Fruit fly (Drosophila melanogaster) whole organism, embryonic: ENCODE data around the gene bark.

Experiments
- Antp ChIP-seq: fragments of 200-800 bp; sonication (Bioruptor generic); optimal IDR thresholded peaks from 3 replicates; lab custom pipeline; 2016; ENCODE audit warnings: missing biosample characterization, missing genetic modification characterization
- Atf3 ChIP-seq: fragments of 200-800 bp; sonication (Bioruptor generic); optimal IDR thresholded peaks from 3 replicates; lab custom pipeline; 2016; ENCODE audit warnings: missing biosample characterization, missing genetic modification characterization
- B-H2 ChIP-seq: fragments of 200-800 bp; sonication (Bioruptor generic); optimal IDR thresholded peaks from 2 replicates; lab custom pipeline; 2018; ENCODE audit warnings: missing biosample characterization, mild to moderate bottlenecking, missing genetic modification characterization
- CG10274 ChIP-seq: fragments of 200-800 bp; sonication (Bioruptor generic); optimal IDR thresholded peaks from 3 replicates; lab custom pipeline; 2017; ENCODE audit warnings: missing biosample characterization, mild to moderate bottlenecking, missing genetic modification characterization
- CG10543 ChIP-seq: fragments of 200-800 bp; sonication (Bioruptor generic); optimal IDR thresholded peaks from 3 replicates; lab custom pipeline; 2017; ENCODE audit warnings: missing biosample characterization, mild to moderate bottlenecking, missing genetic modification characterization, moderate library complexity
- CG10654 ChIP-seq: fragments of 200-800 bp; sonication (Bioruptor generic); optimal IDR thresholded peaks from 2 replicates; lab custom pipeline; 2016; ENCODE audit warnings: missing biosample characterization, missing genetic modification characterization
- CG11398 ChIP-seq: fragments of 200-800 bp; sonication (Bioruptor generic); optimal IDR thresholded peaks from 2 replicates; lab custom pipeline; 2016; ENCODE audit warnings: missing biosample characterization, missing genetic modification characterization
- CG11504 ChIP-seq: fragments of 200-800 bp; sonication (Bioruptor generic); optimal IDR thresholded peaks from 3 replicates; lab custom pipeline; 2019; ENCODE audit warnings: missing biosample characterization, mild to moderate bottlenecking, missing genetic modification characterization, moderate library complexity
- CG11696 ChIP-seq: fragments of 200-800 bp; sonication (Bioruptor generic); IDR thresholded peaks from 2 replicates; pipeline ENCODE4 v1.3.6; 2022; ENCODE audit warnings: missing biosample characterization, missing genetic modification characterization
- CG12236 ChIP-seq: fragments of 200-800 bp; sonication (Bioruptor generic); optimal IDR thresholded peaks from 2 replicates; lab custom pipeline; 2016; ENCODE audit warnings: missing biosample characterization, missing genetic modification characterization
- CG12299 ChIP-seq: fragments of 200-800 bp; sonication (Bioruptor generic); optimal IDR thresholded peaks from 2 replicates; lab custom pipeline; 2018; ENCODE audit warnings: missing biosample characterization, mild to moderate bottlenecking, missing genetic modification characterization
- CG12769 ChIP-seq: fragments of 200-800 bp; sonication (Bioruptor generic); optimal IDR thresholded peaks from 2 replicates; lab custom pipeline; 2019; ENCODE audit warnings: missing biosample characterization, mild to moderate bottlenecking, missing genetic modification characterization, moderate library complexity
- CG14014 ChIP-seq: fragments of 200-800 bp; sonication (Bioruptor generic); IDR thresholded peaks from 2 replicates; pipeline ENCODE4 v1.3.6; 2022; ENCODE audit warnings: missing biosample characterization, missing genetic modification characterization
- CG14710 ChIP-seq: fragments of 200-800 bp; sonication (Bioruptor generic); optimal IDR thresholded peaks from 3 replicates; lab custom pipeline; 2019; ENCODE audit warnings: missing biosample characterization, mild to moderate bottlenecking, missing genetic modification characterization, moderate library complexity
- CG1792 ChIP-seq: fragments of 200-800 bp; sonication (Bioruptor generic); optimal IDR thresholded peaks from 2 replicates; lab custom pipeline; 2016; ENCODE audit warnings: missing biosample characterization, missing genetic modification characterization
- CG18599 ChIP-seq: fragments of 200-800 bp; sonication (Bioruptor generic); optimal IDR thresholded peaks from 3 replicates; lab custom pipeline; 2017; ENCODE audit warnings: missing biosample characterization, missing genetic modification characterization, mild to moderate bottlenecking, moderate library complexity, missing genetic modification reagents
- CG2889 ChIP-seq: fragments of 200-800 bp; sonication (Bioruptor generic); IDR thresholded peaks from 3 replicates; pipeline ENCODE4 v1.3.6; 2022; ENCODE audit warnings: missing biosample characterization, missing genetic modification characterization
- CG30403 ChIP-seq: fragments of 200-800 bp; sonication (Bioruptor generic); optimal IDR thresholded peaks from 3 replicates; lab custom pipeline; 2016; ENCODE audit warnings: missing biosample characterization, missing genetic modification characterization
- CG31388 ChIP-seq: fragments of 200-800 bp; sonication (Bioruptor generic); optimal IDR thresholded peaks from 2 replicates; lab custom pipeline; 2016; ENCODE audit warnings: missing biosample characterization, missing genetic modification characterization
- CG32532 ChIP-seq: fragments of 200-800 bp; sonication (Bioruptor generic); IDR thresholded peaks from 2 replicates; pipeline ENCODE4 v1.3.6; 2022; ENCODE audit warnings: missing biosample characterization, missing genetic modification characterization
- CG4282 ChIP-seq: fragments of 200-800 bp; sonication (Bioruptor generic); optimal IDR thresholded peaks from 2 replicates; lab custom pipeline; 2016; ENCODE audit warnings: missing biosample characterization, missing genetic modification characterization
- CG9437 ChIP-seq: fragments of 200-800 bp; sonication (Bioruptor generic); optimal IDR thresholded peaks from 2 replicates; lab custom pipeline; 2018; ENCODE audit warnings: missing biosample characterization, mild to moderate bottlenecking, missing genetic modification characterization
- D19A ChIP-seq: fragments of 200-800 bp; optimal IDR thresholded peaks from 3 replicates; lab custom pipeline; 2019; ENCODE audit warnings: missing biosample characterization, mild to moderate bottlenecking, missing genetic modification characterization, moderate library complexity
- D19B ChIP-seq: fragments of 200-800 bp; sonication (Bioruptor generic); optimal IDR thresholded peaks from 2 replicates; lab custom pipeline; 2017; ENCODE audit warnings: missing biosample characterization, mild to moderate bottlenecking, missing genetic modification characterization
- Dbx ChIP-seq: fragments of 200-800 bp; sonication (Bioruptor generic); IDR thresholded peaks from 3 replicates; pipeline ENCODE4 v1.3.6; 2022; ENCODE audit warnings: missing biosample characterization, missing genetic modification characterization
- Hmx ChIP-seq: fragments of 200-800 bp; sonication (Bioruptor generic); optimal IDR thresholded peaks from 2 replicates; lab custom pipeline; 2016; ENCODE audit warnings: missing biosample characterization, missing genetic modification characterization
- Hr51 ChIP-seq, 2 experiments: fragments of 200-800 bp; sonication (Bioruptor generic); optimal IDR thresholded peaks; 2 replicates in 1 of 2; 3 replicates in 1 of 2; lab custom pipeline; 2016 to 2018; ENCODE audit warnings: missing biosample characterization in 2 of 2, missing genetic modification characterization in 2 of 2, mild to moderate bottlenecking in 1 of 2, moderate library complexity in 1 of 2
- Jarid2 ChIP-seq: fragments of 200-800 bp; sonication (Bioruptor generic); optimal IDR thresholded peaks from 3 replicates; lab custom pipeline; 2017; ENCODE audit warnings: mild to moderate bottlenecking, missing biosample characterization, missing genetic modification reagents, missing genetic modification characterization
- Max ChIP-seq: fragments of 200-800 bp; sonication (Bioruptor generic); optimal IDR thresholded peaks from 2 replicates; lab custom pipeline; 2016; ENCODE audit warnings: missing biosample characterization, mild to moderate bottlenecking, missing genetic modification characterization
- NFAT ChIP-seq: fragments of 200-800 bp; sonication (Bioruptor generic); IDR thresholded peaks from 2 replicates; pipeline ENCODE4 v1.3.6; 2022; ENCODE audit warnings: missing biosample characterization, missing genetic modification characterization
- NK7.1 ChIP-seq: fragments of 200-800 bp; sonication (Bioruptor generic); optimal IDR thresholded peaks from 3 replicates; lab custom pipeline; 2016; ENCODE audit warnings: missing biosample characterization, missing genetic modification characterization
- Sry-β ChIP-seq: fragments of 200-800 bp; sonication (Bioruptor generic); optimal IDR thresholded peaks from 2 replicates; lab custom pipeline; 2018; ENCODE audit warnings: missing biosample characterization, mild to moderate bottlenecking, missing genetic modification characterization, moderate library complexity
- Ssrp ChIP-seq: fragments of 200-800 bp; sonication (Bioruptor generic); optimal IDR thresholded peaks from 2 replicates; lab custom pipeline; 2018; ENCODE audit warnings: missing biosample characterization, mild to moderate bottlenecking, missing genetic modification characterization, moderate library complexity
- aop ChIP-seq: fragments of 200-800 bp; sonication (Bioruptor generic); IDR thresholded peaks from 2 replicates; pipeline ENCODE4 v1.3.6; 2022; ENCODE audit warnings: missing biosample characterization, missing genetic modification characterization
- ara ChIP-seq: fragments of 200-800 bp; sonication (Bioruptor generic); IDR thresholded peaks from 2 replicates; pipeline ENCODE4 v1.3.6; 2022; ENCODE audit warnings: missing biosample characterization, missing genetic modification characterization
- bab2 ChIP-seq: fragments of 200-800 bp; sonication (Bioruptor generic); optimal IDR thresholded peaks from 2 replicates; lab custom pipeline; 2016; ENCODE audit warnings: missing biosample characterization, missing genetic modification characterization
- chn ChIP-seq: fragments of 200-800 bp; sonication (Bioruptor generic); optimal IDR thresholded peaks from 2 replicates; lab custom pipeline; 2016; ENCODE audit warnings: missing biosample characterization, missing genetic modification characterization
- crol ChIP-seq: fragments of 200-800 bp; sonication (Bioruptor generic); IDR thresholded peaks from 2 replicates; pipeline ENCODE4 v1.3.6; 2022; ENCODE audit warnings: missing biosample characterization, missing genetic modification characterization
- ftz-f1 ChIP-seq: fragments of 200-800 bp; sonication (Bioruptor generic); optimal IDR thresholded peaks from 2 replicates; lab custom pipeline; 2016; ENCODE audit warnings: missing biosample characterization, missing genetic modification characterization
- fu2 ChIP-seq: fragments of 200-800 bp; sonication (Bioruptor generic); optimal IDR thresholded peaks from 2 replicates; lab custom pipeline; 2016; ENCODE audit warnings: missing biosample characterization, missing genetic modification characterization
- ham ChIP-seq: fragments of 200-800 bp; sonication (Bioruptor generic); IDR thresholded peaks from 2 replicates; pipeline ENCODE4 v1.3.6; 2022; ENCODE audit warnings: missing biosample characterization, missing genetic modification characterization
- knrl ChIP-seq: fragments of 200-800 bp; sonication (Bioruptor generic); IDR thresholded peaks from 3 replicates; pipeline ENCODE4 v1.3.6; 2022; ENCODE audit warnings: missing biosample characterization, missing genetic modification characterization; ENCODE audit not compliant: partially characterized antibody
- mam ChIP-seq: fragments of 200-800 bp; sonication (Bioruptor generic); optimal IDR thresholded peaks from 3 replicates; lab custom pipeline; 2016; ENCODE audit warnings: missing biosample characterization, missing genetic modification characterization
- nerfin-2 ChIP-seq: fragments of 200-800 bp; sonication (Bioruptor generic); IDR thresholded peaks from 2 replicates; pipeline ENCODE4 v1.3.6; 2022; ENCODE audit warnings: missing biosample characterization, missing genetic modification characterization; ENCODE audit not compliant: partially characterized antibody
- nmo ChIP-seq: fragments of 200-800 bp; sonication (Bioruptor generic); optimal IDR thresholded peaks from 2 replicates; lab custom pipeline; 2018; ENCODE audit warnings: missing biosample characterization, mild to moderate bottlenecking, missing genetic modification characterization, moderate library complexity
- psq ChIP-seq: fragments of 200-800 bp; sonication (Bioruptor generic); optimal IDR thresholded peaks from 2 replicates; lab custom pipeline; 2017; ENCODE audit warnings: missing biosample characterization, missing genetic modification characterization
- sens-2 ChIP-seq: fragments of 200-800 bp; sonication (Bioruptor generic); IDR thresholded peaks from 2 replicates; pipeline ENCODE4 v1.3.6; 2022; ENCODE audit warnings: missing biosample characterization, missing genetic modification characterization
- slp2 ChIP-seq: fragments of 200-800 bp; sonication (Bioruptor generic); optimal IDR thresholded peaks from 2 replicates; lab custom pipeline; 2016; ENCODE audit warnings: missing biosample characterization, missing genetic modification characterization
- tna ChIP-seq: fragments of 200-800 bp; sonication (Bioruptor generic); IDR thresholded peaks from 2 replicates; pipeline ENCODE4 v1.3.6; 2022; ENCODE audit warnings: missing biosample characterization, missing genetic modification characterization; ENCODE audit not compliant: partially characterized antibody
- trh ChIP-seq: fragments of 200-800 bp; sonication (Bioruptor generic); optimal IDR thresholded peaks from 2 replicates; lab custom pipeline; 2016; ENCODE audit warnings: missing biosample characterization, missing genetic modification characterization
- zen2 ChIP-seq: fragments of 200-800 bp; sonication (Bioruptor generic); IDR thresholded peaks from 3 replicates; pipeline ENCODE4 v1.3.6; 2022; ENCODE audit warnings: missing biosample characterization, missing genetic modification characterization; ENCODE audit not compliant: partially characterized antibody

bark gene

dm6 chr2L:3786246-3786645 is 721 bp upstream of the bark start (continued):
- TF ChIP-seq CG2889 (GFP tag; lab: Robert Waterston, UW) (peak; percentile 69; the same call in 2 of the 3 replicates), CG1792 (GFP tag; lab: Kevin White, UChicago) (peak; percentile 34), ham (GFP tag; lab: Robert Waterston, UW) (no peak), sens-2 (GFP tag; lab: Robert Waterston, UW) (peak; percentile 71), nerfin-2 (GFP tag; lab: Robert Waterston, UW) (no peak), CG31388 (peak; percentile 15), ftz-f1 (no peak), CG12769 (tag; lab: Kevin White, UChicago) (peak; percentile 48), chn (GFP tag; lab: Kevin White, UChicago) (peak; percentile 84), fu2 (peak; percentile 49), CG11504 (tag; lab: Kevin White, UChicago) (peak; percentile 64), slp2 (GFP tag; lab: Kevin White, UChicago) (peak; percentile 78), CG12236 (GFP tag; lab: Kevin White, UChicago) (peak; percentile 8), NFAT (GFP tag; lab: Robert Waterston, UW) (peak; percentile 93), CG4282 (GFP tag; lab: Kevin White, UChicago) (no peak), nmo (GFP tag; lab: Kevin White, UChicago) (peak; percentile 61), CG14014 (GFP tag; lab: Robert Waterston, UW) (peak; percentile 82), CG10654 (GFP tag; lab: Kevin White, UChicago) (peak; percentile 34), CG11398 (GFP tag; lab: Kevin White, UChicago) (no peak), Atf3 (GFP tag; lab: Kevin White, UChicago) (peak; percentile 84), zen2 (GFP tag; lab: Robert Waterston, UW) (no peak), Ssrp (tag; lab: Kevin White, UChicago) (peak; percentile 31), psq (GFP tag; lab: Kevin White, UChicago) (peak; percentile 25), Max (no peak), B-H2 (GFP tag; lab: Kevin White, UChicago) (peak; percentile 6), Sry-β (no peak), Dbx (GFP tag; lab: Robert Waterston, UW) (peak; percentile 87), CG32532 (GFP tag; lab: Robert Waterston, UW) (peak; percentile 94), trh (GFP tag; lab: Kevin White, UChicago) (peak; percentile 62), CG11696 (GFP tag; lab: Robert Waterston, UW) (peak; percentile 50; the same call in 1 of the 2 replicates), ara (peak; percentile 59), knrl (GFP tag; lab: Robert Waterston, UW) (peak; percentile 26; the same call in 1 of the 3 replicates), crol (GFP tag; lab: Robert Waterston, UW) (no peak), CG18599 (GFP tag; lab: Kevin White, UChicago) (peak; percentile 29), CG10274 (no peak), CG30403 (GFP tag; lab: Kevin White, UChicago) (peak; percentile 82), D19A (tag; lab: Kevin White, UChicago) (peak; percentile 39), Antp (GFP tag; lab: Kevin White, UChicago) (peak; percentile 70), Jarid2 (peak; percentile 20), CG10543 (GFP tag; lab: Kevin White, UChicago) (peak; percentile 13), D19B (GFP tag; lab: Kevin White, UChicago) (no peak), CG12299 (peak; percentile 19), aop (GFP tag; lab: Robert Waterston, UW) (peak; percentile 44; the same call in 1 of the 2 replicates), CG9437 (peak; percentile 37), Hmx (GFP tag; lab: Kevin White, UChicago) (no peak), tna (no peak), Hr51 (GFP tag; optimal IDR thresholded peaks at IDR 0.05; lab: Kevin White, UChicago) (peak; percentile 62 to 75), NK7.1 (peak; percentile 10), CG14710 (tag; lab: Kevin White, UChicago) (no peak), mam (GFP tag; lab: Kevin White, UChicago) (peak; percentile 59), bab2 (peak; percentile 66)
